Worm (Caenorhabditis elegans) whole organism, L3 larva: ENCODE data around the gene anmt-3.

Experiments used
- egl-5 ChIP-seq: fragments of 150-350 bp; optimal IDR thresholded peaks from 2 replicates; lab custom pipeline; 2017; ENCODE audit warnings: missing biosample characterization, missing genetic modification reagents, missing genetic modification characterization, inconsistent platforms
- elt-3 ChIP-seq, 3 experiments: fragments of 150-350 bp in 1 of 3; sonication (generic microtip) in 2 of 3; optimal IDR thresholded peaks; 2 replicates in 2 of 3; 4 replicates in 1 of 3; lab custom pipeline; 2014 to 2017; ENCODE audit warnings: missing biosample characterization in 3 of 3, missing genetic modification characterization in 3 of 3
- fos-1 ChIP-seq: fragments of 150-350 bp; optimal IDR thresholded peaks from 2 replicates; lab custom pipeline; 2014; ENCODE audit warnings: missing biosample characterization, missing genetic modification characterization
- hmg-11 ChIP-seq: sonication (generic microtip); optimal IDR thresholded peaks from 2 replicates; lab custom pipeline; 2016; ENCODE audit warnings: missing genetic modification characterization, missing compliant biosample characterization
- lin-15B ChIP-seq: fragments of 150-350 bp; optimal IDR thresholded peaks from 2 replicates; lab custom pipeline; 2014; ENCODE audit warnings: missing biosample characterization, missing genetic modification characterization
- lin-39 ChIP-seq: fragments of 150-350 bp; optimal IDR thresholded peaks from 2 replicates; lab custom pipeline; 2018; ENCODE audit warnings: missing biosample characterization, missing genetic modification reagents, missing genetic modification characterization
- mml-1 ChIP-seq: fragments of 150-350 bp; sonication (generic microtip); optimal IDR thresholded peaks from 3 replicates; lab custom pipeline; 2014; ENCODE audit warnings: missing biosample characterization, missing genetic modification characterization
- nhr-237 ChIP-seq: fragments of 150-350 bp; optimal IDR thresholded peaks from 2 replicates; lab custom pipeline; 2014; ENCODE audit warnings: missing biosample characterization, missing genetic modification characterization
- pha-4 ChIP-seq: fragments of 150-350 bp; optimal IDR thresholded peaks from 2 replicates; lab custom pipeline; 2014; ENCODE audit warnings: missing biosample characterization, missing genetic modification reagents, missing genetic modification characterization
- zag-1 ChIP-seq: fragments of 150-350 bp; optimal IDR thresholded peaks from 2 replicates; lab custom pipeline; 2014; ENCODE audit warnings: missing biosample characterization, missing genetic modification characterization

ce11 chrV:9924389-9924788 lies 33.7 kb downstream of the anmt-3 start:
- TF ChIP-seq elt-3 (tag; optimal IDR thresholded peaks at IDR 0.05; lab: Kevin White, UChicago), result no peak
- no peak for TF ChIP-seq lin-39
- no peak for TF ChIP-seq fos-1
- TF ChIP-seq pha-4 (tag; lab: Kevin White, UChicago), result no peak
- no peak for TF ChIP-seq zag-1 (tag; lab: Kevin White, UChicago)
- no peak for TF ChIP-seq mml-1 (tag; lab: Kevin White, UChicago)
- no peak for TF ChIP-seq nhr-237 (tag; lab: Kevin White, UChicago)
- TF ChIP-seq lin-15B (tag; lab: Kevin White, UChicago), result no peak
- TF ChIP-seq egl-5 (tag; lab: Kevin White, UChicago), result no peak
- TF ChIP-seq hmg-11, result no peak
